Worm (Caenorhabditis elegans) whole organism, L1 larva: ENCODE data around the gene sod-3.

Experiments used
- aly-2 ChIP-seq: fragments of 150-350 bp; optimal IDR thresholded peaks from 2 replicates; lab custom pipeline; 2014; ENCODE audit warnings: missing biosample characterization, missing genetic modification characterization
- dpl-1 ChIP-seq, 3 experiments: fragments of 150-350 bp in 2 of 3; sonication (generic microtip) in 1 of 3; optimal IDR thresholded peaks; 2 replicates each; lab custom pipeline; 2014 to 2017; ENCODE audit warnings: missing biosample characterization in 3 of 3, missing genetic modification characterization in 3 of 3, missing genetic modification reagents in 3 of 3
- elt-3 ChIP-seq, 6 experiments: fragments of 150-350 bp in 1 of 6; sonication (generic microtip); optimal IDR thresholded peaks; 2 replicates each; lab custom pipeline; 2017 to 2018; ENCODE audit warnings: missing biosample characterization in 6 of 6, missing genetic modification characterization in 6 of 6, inconsistent platforms in 1 of 6
- fos-1 ChIP-seq: fragments of 150-350 bp; optimal IDR thresholded peaks from 2 replicates; lab custom pipeline; 2014; ENCODE audit warnings: missing biosample characterization, missing genetic modification characterization
- nhr-11 ChIP-seq: fragments of 150-350 bp; optimal IDR thresholded peaks from 2 replicates; lab custom pipeline; 2014; ENCODE audit warnings: missing biosample characterization, missing genetic modification characterization
- nhr-28 ChIP-seq: fragments of 150-350 bp; optimal IDR thresholded peaks from 2 replicates; lab custom pipeline; 2014; ENCODE audit warnings: missing biosample characterization, missing genetic modification characterization
- nhr-77 ChIP-seq: fragments of 150-350 bp; optimal IDR thresholded peaks from 2 replicates; lab custom pipeline; 2014; ENCODE audit warnings: missing biosample characterization, missing genetic modification characterization
- pqm-1 ChIP-seq: sonication (generic microtip); optimal IDR thresholded peaks from 3 replicates; lab custom pipeline; 2017; ENCODE audit warnings: missing biosample characterization, missing genetic modification characterization
- sup-37 ChIP-seq: fragments of 200-800 bp; sonication (Bioruptor generic); optimal IDR thresholded peaks from 2 replicates; lab custom pipeline; 2018; ENCODE audit warnings: mild to moderate bottlenecking, missing genetic modification characterization, missing compliant biosample characterization
- unc-62 ChIP-seq: fragments of 150-350 bp; optimal IDR thresholded peaks from 2 replicates; lab custom pipeline; 2014; ENCODE audit warnings: missing biosample characterization, missing genetic modification reagents, missing genetic modification characterization

DNA sequence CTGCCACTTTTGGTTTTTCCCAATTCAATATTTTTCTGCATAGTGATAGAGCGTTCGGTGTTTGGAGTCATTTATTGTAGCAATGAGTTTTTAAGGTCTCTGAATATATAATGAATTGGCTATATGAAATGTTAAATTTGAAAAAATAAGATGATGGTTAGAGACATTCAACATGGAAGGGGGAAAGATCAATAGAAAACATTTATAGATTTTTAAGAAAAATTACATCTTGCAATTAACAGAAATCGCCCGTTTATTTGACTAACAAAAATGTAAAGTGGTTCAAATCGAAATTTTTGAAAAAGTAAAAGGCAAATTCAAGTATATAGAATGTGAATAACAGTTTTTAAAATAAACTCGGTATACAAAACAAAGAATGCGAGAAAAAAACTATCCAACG, 18.0 kb downstream of the sod-3 start, which contains the start of gene lido-5:
- TF ChIP-seq elt-3 (tag; optimal IDR thresholded peaks at IDR 0.05; lab: Kevin White, UChicago) (no peak), sup-37 (no peak), nhr-77 (no peak), dpl-1 (GFP tag; optimal IDR thresholded peaks at IDR 0.05; lab: Kevin White, UChicago) (no peak), nhr-28 (tag; lab: Kevin White, UChicago) (no peak), pqm-1 (tag; lab: Kevin White, UChicago) (no peak), aly-2 (tag; lab: Kevin White, UChicago) (no peak), fos-1 (tag; lab: Kevin White, UChicago) (no peak), unc-62 (GFP tag; lab: Kevin White, UChicago) (no peak), nhr-11 (no peak)
